Fruit fly (Drosophila melanogaster) whole organism, adult: ENCODE measurements around the gene CG1847.
A peak's percentile ranks its signal among the peaks of the same experiment; 100 is the strongest.

ENCODE experiments used
- CG11617 ChIP-seq: fragments of 200-800 bp; sonication (Bioruptor generic); optimal IDR thresholded peaks from 2 replicates; lab custom pipeline; 2017; ENCODE audit warnings: mild to moderate bottlenecking, missing biosample characterization, missing genetic modification reagents, missing genetic modification characterization
- CG7045 ChIP-seq: fragments of 200-800 bp; sonication (Bioruptor generic); optimal IDR thresholded peaks from 2 replicates; lab custom pipeline; 2017; ENCODE audit warnings: missing biosample characterization, mild to moderate bottlenecking, missing genetic modification characterization
- CG7101 ChIP-seq: fragments of 200-800 bp; sonication (Bioruptor generic); optimal IDR thresholded peaks from 2 replicates; lab custom pipeline; 2018; ENCODE audit warnings: missing biosample characterization, mild to moderate bottlenecking, missing genetic modification characterization, moderate library complexity
- Clk ChIP-seq: fragments of 200-800 bp; sonication (Bioruptor generic); optimal IDR thresholded peaks from 2 replicates; lab custom pipeline; 2017; ENCODE audit warnings: missing biosample characterization, missing genetic modification characterization
- bab1 ChIP-seq: fragments of 200-800 bp; sonication (Bioruptor generic); optimal IDR thresholded peaks from 3 replicates; lab custom pipeline; 2019; ENCODE audit warnings: missing biosample characterization, mild to moderate bottlenecking, missing genetic modification characterization, moderate library complexity
- kay ChIP-seq: fragments of 200-800 bp; sonication (Bioruptor generic); peaks from one replicate; lab custom pipeline; 2016; ENCODE audit warnings: missing biosample characterization, missing genetic modification characterization, borderline replicate concordance
- ovo ChIP-seq: fragments of 200-800 bp; sonication (Bioruptor generic); optimal IDR thresholded peaks from 2 replicates; lab custom pipeline; 2016; ENCODE audit warnings: missing biosample characterization, missing genetic modification characterization
- pad ChIP-seq: fragments of 200-800 bp; sonication (Bioruptor generic); optimal IDR thresholded peaks from 3 replicates; lab custom pipeline; 2017; ENCODE audit warnings: missing biosample characterization, missing genetic modification characterization, mild to moderate bottlenecking, moderate library complexity, missing genetic modification reagents

- TF ChIP-seq pad (no peak), Clk (GFP tag; lab: Kevin White, UChicago) (no peak), CG7045 (GFP tag; lab: Kevin White, UChicago) (no peak), kay (GFP tag; lab: Kevin White, UChicago) (no peak), CG7101 (tag; lab: Kevin White, UChicago) (peak; percentile 12), bab1 (GFP tag; lab: Kevin White, UChicago) (peak; percentile 23), CG11617 (GFP tag; lab: Kevin White, UChicago) (no peak), ovo (GFP tag; lab: Kevin White, UChicago) (no peak)
These were observed 36.2 kb downstream of the CG1847 start, which contains the start of gene Upf1 for dm6 chrX:11905144-11905543.
